Worm (Caenorhabditis elegans): ENCODE measurements around the gene F54D5.4.

Gene F54D5.4

DNA sequence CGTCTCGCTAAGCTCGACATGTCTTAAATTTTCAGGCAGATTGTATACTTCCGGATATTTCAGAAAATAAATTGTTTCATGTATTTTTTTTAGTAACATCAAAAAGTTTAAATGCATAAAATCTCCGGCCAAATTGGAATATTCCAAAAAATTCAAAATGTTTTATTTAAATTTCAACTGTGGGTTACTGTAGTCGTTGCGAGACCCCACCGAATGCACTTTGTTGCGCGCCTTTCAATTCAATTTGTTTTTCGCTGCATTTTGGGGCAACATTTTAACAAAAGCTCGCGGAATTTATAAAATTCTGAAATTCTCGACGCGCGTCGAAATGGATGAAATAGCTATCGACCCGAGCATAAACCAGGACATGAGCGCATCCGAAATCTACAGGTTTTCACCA lies 3.3 kb downstream of the F54D5.4 start, which contains the start of gene F54D5.2:
F54D5.2 (plus strand) TSS at position 237 of the 400 bp plus-strand sequence.
- TF ChIP-seq daf-19 (GFP tag; conservative IDR thresholded peaks at IDR 0.05), result no peak
- TF ChIP-seq daf-16 (GFP tag; optimal IDR thresholded peaks at IDR 0.05), result no peak
- TF ChIP-seq daf-16 (tag; optimal IDR thresholded peaks at IDR 0.05), result no peak
- peak; percentile 72 for TF ChIP-seq aha-1 (tag)

DNA sequence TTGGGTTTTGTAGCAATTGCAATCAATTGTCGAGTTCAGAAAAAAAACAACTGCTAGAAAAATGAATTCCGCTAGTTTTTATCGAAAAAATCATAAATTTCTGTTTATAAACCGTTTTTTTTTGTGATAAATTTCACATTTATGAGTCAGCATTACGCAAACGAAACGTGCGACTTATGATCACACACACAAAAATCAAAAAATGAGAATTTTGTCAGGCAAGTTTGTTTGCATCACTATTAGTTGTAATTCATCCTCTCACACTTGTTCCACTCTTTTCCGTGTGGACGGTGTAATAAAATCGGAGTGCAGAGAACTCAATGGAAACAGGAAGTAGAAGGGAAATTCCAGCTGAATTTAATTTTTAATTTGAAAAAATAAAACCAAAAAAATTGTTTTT lies 7.8 kb downstream of the F54D5.4 start, which contains the start of gene pcs-1:
pcs-1 (minus strand) TSS at position 344 of the 400 bp plus-strand sequence.
- TF ChIP-seq nhr-28 (tag; optimal IDR thresholded peaks at IDR 0.05) (peak; percentile 8), lin-38 (GFP tag; IDR thresholded peaks at IDR 0.05) (no peak), nhr-11 (tag; optimal IDR thresholded peaks at IDR 0.05) (no peak), ceh-44 (GFP tag; IDR thresholded peaks at IDR 0.05) (no peak), arid-1 (GFP tag; conservative IDR thresholded peaks at IDR 0.05) (no peak), pqm-1 (tag; optimal IDR thresholded peaks at IDR 0.05) (peak; percentile 50), zfp-2 (tag; optimal IDR thresholded peaks at IDR 0.05) (no peak), zip-2 (tag; optimal IDR thresholded peaks at IDR 0.05) (no peak), ZK337.2 (GFP tag; IDR thresholded peaks at IDR 0.05) (no peak), lsy-2 (tag; optimal IDR thresholded peaks at IDR 0.05) (peak in 1 of 2 experiments; percentile 23), pha-4 (GFP tag; IDR thresholded peaks at IDR 0.05) (no peak), pha-4 (tag; optimal IDR thresholded peaks at IDR 0.05) (no peak), mes-2 (tag; optimal IDR thresholded peaks at IDR 0.05; ENCODE audit: poor library complexity, severe bottlenecking) (no peak), daf-19 (GFP tag; conservative IDR thresholded peaks at IDR 0.05) (no peak), lir-3 (tag; optimal IDR thresholded peaks at IDR 0.05) (no peak), zfp-3 (GFP tag; conservative IDR thresholded peaks at IDR 0.05) (no peak), daf-16 (GFP tag; optimal IDR thresholded peaks at IDR 0.05) (no peak), daf-16 (tag; optimal IDR thresholded peaks at IDR 0.05) (peak; percentile 4), D1046.2 (GFP tag; IDR thresholded peaks at IDR 0.05) (no peak), egl-27 (tag; optimal IDR thresholded peaks at IDR 0.05) (no peak), F44E2.7 (GFP tag; IDR thresholded peaks at IDR 0.05) (no peak), nhr-42 (GFP tag; IDR thresholded peaks at IDR 0.05) (no peak), tra-1 (GFP tag; IDR thresholded peaks at IDR 0.05) (no peak), zag-1 (tag; optimal IDR thresholded peaks at IDR 0.05) (no peak), attf-4 (tag; optimal IDR thresholded peaks at IDR 0.05) (no peak)

DNA sequence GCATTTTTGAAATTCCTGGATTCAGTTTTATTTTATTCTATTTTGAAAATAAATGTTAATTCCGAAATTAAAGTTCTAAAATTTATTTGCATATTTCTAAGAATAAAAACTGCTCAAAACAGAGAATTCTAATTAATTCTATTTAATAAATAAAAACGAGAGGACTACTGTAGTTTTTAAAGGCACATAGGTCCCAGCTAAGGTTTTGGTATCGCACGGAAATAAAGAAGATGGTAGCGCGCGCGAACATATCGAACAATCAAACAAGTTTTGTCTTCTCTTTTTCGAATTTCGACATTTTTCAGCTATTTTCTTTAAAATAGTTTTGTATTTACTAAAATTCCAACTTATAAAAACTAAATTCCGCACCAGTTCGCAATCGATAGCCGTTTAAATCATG lies 8.2 kb downstream of the F54D5.4 start:
- peak; percentile 56 for TF ChIP-seq F49E8.2 (tag; optimal IDR thresholded peaks at IDR 0.05; ENCODE audit: borderline replicate concordance)
- TF ChIP-seq Y48G9A.11 (GFP tag; IDR thresholded peaks at IDR 0.05), result 0 out of 2 replicates have a peak, but pooled peaks have one; percentile 61
- peak; percentile 72 for TF ChIP-seq unc-130 (GFP tag; optimal IDR thresholded peaks at IDR 0.05)
- no peak for TF ChIP-seq arid-1 (GFP tag; conservative IDR thresholded peaks at IDR 0.05)
- no peak for TF ChIP-seq fkh-10 (GFP tag; optimal IDR thresholded peaks at IDR 0.05)
- peak; percentile 69 for TF ChIP-seq lin-38 (GFP tag; IDR thresholded peaks at IDR 0.05)

DNA sequence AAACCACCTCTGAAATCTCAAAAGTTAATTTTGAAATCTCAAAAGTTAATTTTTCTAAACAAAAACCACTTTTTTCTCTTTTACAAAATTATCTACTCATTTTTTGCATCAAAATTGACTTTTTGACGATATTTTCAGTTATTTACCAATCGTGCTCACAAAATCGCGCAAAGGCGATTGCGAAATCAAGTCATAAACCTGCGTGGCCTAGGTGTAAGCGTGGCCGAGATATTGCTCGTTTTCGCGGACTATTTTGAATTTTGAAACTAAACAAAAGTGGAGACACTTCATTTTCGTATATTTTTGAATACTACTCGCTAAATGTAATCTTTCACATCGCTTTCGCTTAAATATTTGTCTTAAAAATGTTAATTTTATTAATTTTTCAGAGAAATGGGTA lies 8.7 kb downstream of the F54D5.4 start, which contains the start of gene smc-6:
smc-6 (plus strand) TSS at position 390 of the 400 bp plus-strand sequence.
- TF ChIP-seq egl-43 (GFP tag; IDR thresholded peaks at IDR 0.05) (no peak), nhr-102 (tag; optimal IDR thresholded peaks at IDR 0.05) (no peak), aha-1 (tag) (peak; percentile 56), dve-1 (tag; optimal IDR thresholded peaks at IDR 0.05; ENCODE audit: insufficient read depth) (peak; percentile 27), F44E2.7 (GFP tag; IDR thresholded peaks at IDR 0.05) (no peak), gei-8 (GFP tag; optimal IDR thresholded peaks at IDR 0.05) (no peak), Y5F2A.4 (GFP tag; optimal IDR thresholded peaks at IDR 0.05) (no peak), dpl-1 (GFP tag; optimal IDR thresholded peaks at IDR 0.05) (peak; percentile 65), ceh-32 (tag; optimal IDR thresholded peaks at IDR 0.05; ENCODE audit: poor library complexity) (no peak), ces-1 (GFP tag; optimal IDR thresholded peaks at IDR 0.05) (no peak), dmd-8 (GFP tag; IDR thresholded peaks at IDR 0.05) (no peak), snpc-1.2 (GFP tag; IDR thresholded peaks at IDR 0.05) (no peak), skn-1 (tag; optimal IDR thresholded peaks at IDR 0.05) (no peak), ama-1 (optimal IDR thresholded peaks at IDR 0.05) (no peak), lsy-2 (tag; optimal IDR thresholded peaks at IDR 0.05) (no peak), zfp-2 (tag; optimal IDR thresholded peaks at IDR 0.05) (no peak), hmg-1.1 (GFP tag; IDR thresholded peaks at IDR 0.05) (peak; percentile 40; the same call in 1 of the 2 replicates), ceh-28 (tag; optimal IDR thresholded peaks at IDR 0.05) (no peak), Y75B8A.6 (GFP tag; IDR thresholded peaks at IDR 0.05) (no peak), ceh-20 (GFP tag; IDR thresholded peaks at IDR 0.05) (no peak), jun-1 (tag; optimal IDR thresholded peaks at IDR 0.05) (no peak), lin-38 (GFP tag; IDR thresholded peaks at IDR 0.05) (no peak)
